Fruit fly (Drosophila melanogaster) whole organism, embryonic: ENCODE results near the gene CG14357.

Experiments used
- CG1647 ChIP-seq: fragments of 200-800 bp; sonication (Bioruptor generic); optimal IDR thresholded peaks from 3 replicates; lab custom pipeline; 2016; ENCODE audit warnings: missing biosample characterization, missing genetic modification characterization
- CG17385 ChIP-seq: fragments of 200-800 bp; sonication (Bioruptor generic); optimal IDR thresholded peaks from 3 replicates; lab custom pipeline; 2018; ENCODE audit warnings: missing biosample characterization, mild to moderate bottlenecking, missing genetic modification characterization
- CG32772 ChIP-seq: fragments of 200-800 bp; sonication (Bioruptor generic); IDR thresholded peaks from 2 replicates; pipeline ENCODE4 v1.3.6; 2022; ENCODE audit warnings: missing biosample characterization, missing genetic modification characterization
- CTCF ChIP-seq: fragments of 200-800 bp; sonication (Bioruptor generic); optimal IDR thresholded peaks from 2 replicates; lab custom pipeline; 2017; ENCODE audit warnings: missing biosample characterization, mild to moderate bottlenecking, missing genetic modification characterization, moderate library complexity
- ato ChIP-seq: fragments of 200-800 bp; sonication (Bioruptor generic); IDR thresholded peaks from 2 replicates; pipeline ENCODE4 v1.3.6; 2022; ENCODE audit warnings: missing biosample characterization, missing genetic modification characterization; ENCODE audit not compliant: partially characterized antibody
- ci ChIP-seq: fragments of 200-800 bp; sonication (Bioruptor generic); IDR thresholded peaks from 3 replicates; pipeline ENCODE4 v1.3.6; 2022; ENCODE audit warnings: missing biosample characterization, missing genetic modification characterization
- cwo ChIP-seq: fragments of 200-800 bp; sonication (Bioruptor generic); optimal IDR thresholded peaks from 3 replicates; lab custom pipeline; 2017; ENCODE audit warnings: missing biosample characterization, missing genetic modification characterization, mild to moderate bottlenecking, moderate library complexity, missing genetic modification reagents
- gt ChIP-seq: fragments of 200-800 bp; sonication (Bioruptor generic); IDR thresholded peaks from 2 replicates; pipeline ENCODE4 v1.3.6; 2022; ENCODE audit warnings: missing biosample characterization, missing genetic modification characterization
- org-1 ChIP-seq: fragments of 200-800 bp; sonication (Bioruptor generic); optimal IDR thresholded peaks from 2 replicates; lab custom pipeline; 2017; ENCODE audit warnings: missing biosample characterization, missing genetic modification characterization
- pb ChIP-seq: fragments of 200-800 bp; sonication (Bioruptor generic); optimal IDR thresholded peaks from 3 replicates; lab custom pipeline; 2016; ENCODE audit warnings: missing biosample characterization, missing genetic modification characterization
- tll ChIP-seq, 2 experiments: fragments of 200-800 bp in 1 of 2; fragments of >200 bp in 1 of 2; sonication (Bioruptor generic) in 1 of 2; optimal IDR thresholded peaks; 2 replicates each; lab custom pipeline; 2017 to 2019; ENCODE audit warnings: missing biosample characterization in 2 of 2, missing genetic modification characterization in 2 of 2, mild to moderate bottlenecking in 1 of 2, moderate library complexity in 1 of 2

DNA sequence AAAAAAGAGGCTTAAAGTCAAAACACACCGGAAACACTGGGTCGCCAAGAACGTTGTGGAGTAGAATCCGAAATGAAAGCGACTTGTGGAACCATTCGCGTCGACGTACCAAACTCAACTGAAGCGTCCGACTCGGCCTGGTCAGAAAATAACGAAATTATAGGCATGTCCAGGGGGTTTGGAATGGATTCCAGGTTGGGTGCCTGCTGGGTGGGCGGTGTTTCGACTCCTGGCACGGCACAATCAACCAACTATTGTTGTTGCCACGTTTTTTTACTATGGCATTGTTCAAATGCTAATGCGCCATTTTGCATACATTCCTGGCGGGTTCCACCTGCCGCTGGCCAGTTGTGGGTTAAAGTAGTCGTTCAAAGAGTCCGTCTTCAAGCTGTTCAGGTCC, 6.4 kb upstream of the CG14357 start, which contains the start of gene Kif19A:
- TF ChIP-seq org-1 (GFP tag; lab: Kevin White, UChicago), result no peak
- no peak for TF ChIP-seq tll (GFP tag; optimal IDR thresholded peaks at IDR 0.05; lab: Kevin White, UChicago)
- no peak for TF ChIP-seq pb (GFP tag; lab: Kevin White, UChicago)
- TF ChIP-seq CG32772 (GFP tag; lab: Robert Waterston, UW), result no peak
- no peak for TF ChIP-seq ato
- TF ChIP-seq gt (GFP tag; lab: Robert Waterston, UW), result no peak
- no peak for TF ChIP-seq CG17385 (GFP tag; lab: Kevin White, UChicago)
- no peak for TF ChIP-seq cwo (GFP tag; lab: Kevin White, UChicago)
- TF ChIP-seq ci (GFP tag; lab: Robert Waterston, UW), result no peak
- no peak for TF ChIP-seq CG1647 (GFP tag; lab: Kevin White, UChicago)
- no peak for TF ChIP-seq CTCF (GFP tag; lab: Kevin White, UChicago)
